Fruit fly (Drosophila melanogaster) whole organism, embryonic: ENCODE data around the gene SMC1.

Experiments used
- Ada2b ChIP-seq: fragments of 200-800 bp; sonication (Bioruptor generic); IDR thresholded peaks from 2 replicates; pipeline ENCODE4 v1.3.6; 2022; ENCODE audit warnings: missing biosample characterization, missing genetic modification characterization
- Adf1 ChIP-seq: fragments of 200-800 bp; sonication (Bioruptor generic); IDR thresholded peaks from 2 replicates; pipeline ENCODE4 v1.3.6; 2022; ENCODE audit warnings: missing biosample characterization, missing genetic modification characterization
- Aef1 ChIP-seq: fragments of 200-800 bp; sonication (Bioruptor generic); IDR thresholded peaks from 3 replicates; pipeline ENCODE4 v1.3.6; 2022; ENCODE audit warnings: missing biosample characterization, missing genetic modification characterization
- Atf6 ChIP-seq: fragments of 200-800 bp; sonication (Bioruptor generic); IDR thresholded peaks from 2 replicates; pipeline ENCODE4 v1.3.6; 2022; ENCODE audit warnings: missing biosample characterization, missing genetic modification characterization
- Awh ChIP-seq: fragments of 200-800 bp; sonication (Bioruptor generic); IDR thresholded peaks from 2 replicates; pipeline ENCODE4, ENCODE4 v1.3.6; 2022; ENCODE audit warnings: missing biosample characterization, missing genetic modification characterization
- BtbVII ChIP-seq: fragments of 200-800 bp; sonication (Bioruptor generic); optimal IDR thresholded peaks from 3 replicates; lab custom pipeline; 2017; ENCODE audit warnings: missing biosample characterization, mild to moderate bottlenecking, missing genetic modification characterization
- CG12071 ChIP-seq: fragments of 200-800 bp; sonication (Bioruptor generic); optimal IDR thresholded peaks from 3 replicates; lab custom pipeline; 2018; ENCODE audit warnings: missing biosample characterization, mild to moderate bottlenecking, missing genetic modification characterization
- CG12769 ChIP-seq: fragments of 200-800 bp; sonication (Bioruptor generic); optimal IDR thresholded peaks from 2 replicates; lab custom pipeline; 2019; ENCODE audit warnings: missing biosample characterization, mild to moderate bottlenecking, missing genetic modification characterization, moderate library complexity
- CG13424 ChIP-seq: fragments of 200-800 bp; sonication (Bioruptor generic); optimal IDR thresholded peaks from 2 replicates; lab custom pipeline; 2019; ENCODE audit warnings: missing biosample characterization, mild to moderate bottlenecking, missing genetic modification characterization, moderate library complexity
- CG14014 ChIP-seq: fragments of 200-800 bp; sonication (Bioruptor generic); IDR thresholded peaks from 2 replicates; pipeline ENCODE4 v1.3.6; 2022; ENCODE audit warnings: missing biosample characterization, missing genetic modification characterization
- CG14441 ChIP-seq: fragments of 200-800 bp; sonication (Bioruptor generic); IDR thresholded peaks from 2 replicates; pipeline ENCODE4 v1.3.6; 2022; ENCODE audit warnings: missing biosample characterization, missing genetic modification characterization
- CG15073 ChIP-seq: fragments of 200-800 bp; sonication (Bioruptor generic); optimal IDR thresholded peaks from 2 replicates; lab custom pipeline; 2016; ENCODE audit warnings: missing biosample characterization, missing genetic modification characterization
- CG15479 ChIP-seq: fragments of 200-800 bp; sonication (Bioruptor generic); optimal IDR thresholded peaks from 3 replicates; lab custom pipeline; 2019; ENCODE audit warnings: missing biosample characterization, mild to moderate bottlenecking, missing genetic modification characterization, moderate library complexity
- CG16779 ChIP-seq: fragments of 200-800 bp; sonication (Bioruptor generic); IDR thresholded peaks from 2 replicates; pipeline ENCODE4 v1.3.6; 2022; ENCODE audit warnings: missing biosample characterization, missing genetic modification characterization
- CG1832 ChIP-seq: fragments of 200-800 bp; sonication (Bioruptor generic); optimal IDR thresholded peaks from 2 replicates; lab custom pipeline; 2017; ENCODE audit warnings: missing biosample characterization, mild to moderate bottlenecking, missing genetic modification characterization, inconsistent platforms
- CG32532 ChIP-seq: fragments of 200-800 bp; sonication (Bioruptor generic); IDR thresholded peaks from 2 replicates; pipeline ENCODE4 v1.3.6; 2022; ENCODE audit warnings: missing biosample characterization, missing genetic modification characterization
- CG32767 ChIP-seq: fragments of 200-800 bp; sonication (Bioruptor generic); IDR thresholded peaks from 2 replicates; pipeline ENCODE4 v1.3.6; 2022; ENCODE audit warnings: missing biosample characterization, missing genetic modification characterization
- CG4360 ChIP-seq: fragments of 200-800 bp; sonication (Bioruptor generic); IDR thresholded peaks from 2 replicates; pipeline ENCODE4 v1.3.6; 2022; ENCODE audit warnings: missing biosample characterization, missing genetic modification characterization
- CG6813 ChIP-seq: fragments of 200-800 bp; sonication (Bioruptor generic); optimal IDR thresholded peaks from 2 replicates; lab custom pipeline; 2017; ENCODE audit warnings: missing biosample characterization, missing genetic modification characterization, mild to moderate bottlenecking, moderate library complexity, missing genetic modification reagents
- CG7372 ChIP-seq: fragments of 200-800 bp; sonication (Bioruptor generic); IDR thresholded peaks from 2 replicates; pipeline ENCODE4 v1.3.6; 2022; ENCODE audit warnings: missing biosample characterization, missing genetic modification characterization
- CG8290 ChIP-seq, 3 experiments: fragments of 200-800 bp; sonication (Bioruptor generic); optimal IDR thresholded peaks; 2 replicates each; lab custom pipeline; 2016 to 2019; ENCODE audit warnings: missing biosample characterization in 3 of 3, missing genetic modification characterization in 3 of 3, mild to moderate bottlenecking in 2 of 3, moderate library complexity in 1 of 3
- D ChIP-seq, 2 experiments: fragments of 200-800 bp in 1 of 2; fragments of >200 bp in 1 of 2; sonication (Bioruptor generic) in 1 of 2; optimal IDR thresholded peaks; 2 replicates in 1 of 2; 3 replicates in 1 of 2; lab custom pipeline; 2017; ENCODE audit warnings: mild to moderate bottlenecking in 1 of 2, missing biosample characterization in 1 of 2, missing genetic modification characterization in 1 of 2, missing genetic modification reagents in 1 of 2
- Deaf1 ChIP-seq: fragments of 200-800 bp; optimal IDR thresholded peaks from 3 replicates; lab custom pipeline; 2019; ENCODE audit warnings: missing biosample characterization, mild to moderate bottlenecking, missing genetic modification characterization, moderate library complexity
- Dll ChIP-seq: fragments of 200-800 bp; sonication (Bioruptor generic); IDR thresholded peaks from 4 replicates; pipeline ENCODE4 v1.3.6; 2022; ENCODE audit warnings: missing biosample characterization, missing genetic modification characterization; ENCODE audit not compliant: partially characterized antibody
- Drgx ChIP-seq: fragments of 200-800 bp; sonication (Bioruptor generic); IDR thresholded peaks from 2 replicates; pipeline ENCODE4 v1.3.6; 2022; ENCODE audit warnings: missing biosample characterization, missing genetic modification characterization
- Ets97D ChIP-seq: fragments of 200-800 bp; sonication (Bioruptor generic); optimal IDR thresholded peaks from 3 replicates; lab custom pipeline; 2016; ENCODE audit warnings: missing biosample characterization, missing genetic modification characterization
- Fer2 ChIP-seq: fragments of 200-800 bp; sonication (Bioruptor generic); optimal IDR thresholded peaks from 2 replicates; lab custom pipeline; 2018; ENCODE audit warnings: missing biosample characterization, mild to moderate bottlenecking, missing genetic modification characterization, moderate library complexity
- H15 ChIP-seq: fragments of 200-800 bp; sonication (Bioruptor generic); IDR thresholded peaks from 3 replicates; pipeline ENCODE4 v1.3.6; 2022; ENCODE audit warnings: missing biosample characterization, missing genetic modification characterization
- Jarid2 ChIP-seq: fragments of 200-800 bp; sonication (Bioruptor generic); optimal IDR thresholded peaks from 3 replicates; lab custom pipeline; 2017; ENCODE audit warnings: mild to moderate bottlenecking, missing biosample characterization, missing genetic modification reagents, missing genetic modification characterization
- Med ChIP-seq: fragments of 200-800 bp; sonication (Bioruptor generic); peaks from one replicate; lab custom pipeline; 2016; ENCODE audit warnings: missing biosample characterization, missing genetic modification characterization, mild to moderate bottlenecking, inconsistent platforms, moderate library complexity
- Ptx1 ChIP-seq: fragments of 200-800 bp; sonication (Bioruptor generic); IDR thresholded peaks from 2 replicates; pipeline ENCODE4 v1.3.6; 2022; ENCODE audit warnings: missing biosample characterization, missing genetic modification characterization
- Six4 ChIP-seq: fragments of 200-800 bp; sonication (Bioruptor generic); optimal IDR thresholded peaks from 2 replicates; lab custom pipeline; 2016; ENCODE audit warnings: missing biosample characterization, missing genetic modification characterization
- Spps ChIP-seq: fragments of 200-800 bp; sonication (Bioruptor generic); optimal IDR thresholded peaks from 2 replicates; lab custom pipeline; 2018; ENCODE audit warnings: missing biosample characterization, mild to moderate bottlenecking, missing genetic modification characterization
- Ssrp ChIP-seq: fragments of 200-800 bp; sonication (Bioruptor generic); optimal IDR thresholded peaks from 2 replicates; lab custom pipeline; 2018; ENCODE audit warnings: missing biosample characterization, mild to moderate bottlenecking, missing genetic modification characterization, moderate library complexity
- ab ChIP-seq: fragments of 200-800 bp; sonication (Bioruptor generic); optimal IDR thresholded peaks from 2 replicates; lab custom pipeline; 2016; ENCODE audit warnings: missing biosample characterization, missing genetic modification characterization
- amos ChIP-seq: fragments of 200-800 bp; sonication (Bioruptor generic); IDR thresholded peaks from 2 replicates; pipeline ENCODE4 v1.3.6; 2022; ENCODE audit warnings: missing biosample characterization, missing genetic modification characterization; ENCODE audit not compliant: partially characterized antibody
- ato ChIP-seq: fragments of 200-800 bp; sonication (Bioruptor generic); IDR thresholded peaks from 2 replicates; pipeline ENCODE4 v1.3.6; 2022; ENCODE audit warnings: missing biosample characterization, missing genetic modification characterization; ENCODE audit not compliant: partially characterized antibody
- cas ChIP-seq: fragments of 200-800 bp; sonication (Bioruptor generic); IDR thresholded peaks from 2 replicates; pipeline ENCODE4 v1.3.6; 2022; ENCODE audit warnings: missing biosample characterization, missing genetic modification characterization
- cg ChIP-seq: fragments of 200-800 bp; sonication (Bioruptor generic); optimal IDR thresholded peaks from 3 replicates; lab custom pipeline; 2019; ENCODE audit warnings: missing biosample characterization, mild to moderate bottlenecking, missing genetic modification characterization, moderate library complexity
- chn ChIP-seq: fragments of 200-800 bp; sonication (Bioruptor generic); optimal IDR thresholded peaks from 2 replicates; lab custom pipeline; 2016; ENCODE audit warnings: missing biosample characterization, missing genetic modification characterization
- dmrt99B ChIP-seq: fragments of 200-800 bp; sonication (Bioruptor generic); optimal IDR thresholded peaks from 2 replicates; lab custom pipeline; 2018; ENCODE audit warnings: missing biosample characterization, mild to moderate bottlenecking, missing genetic modification characterization, moderate library complexity
- jumu ChIP-seq: fragments of 200-800 bp; sonication (Bioruptor generic); optimal IDR thresholded peaks from 3 replicates; lab custom pipeline; 2016; ENCODE audit warnings: missing biosample characterization, missing genetic modification characterization
- kni ChIP-seq: fragments of 200-800 bp; sonication (Bioruptor generic); optimal IDR thresholded peaks from 3 replicates; lab custom pipeline; 2017; ENCODE audit warnings: mild to moderate bottlenecking, missing biosample characterization, missing genetic modification reagents, missing genetic modification characterization
- nom ChIP-seq: fragments of 200-800 bp; sonication (Bioruptor generic); optimal IDR thresholded peaks from 2 replicates; lab custom pipeline; 2017; ENCODE audit warnings: missing biosample characterization, missing genetic modification characterization, mild to moderate bottlenecking, moderate library complexity, missing genetic modification reagents
- peb ChIP-seq: fragments of 200-800 bp; sonication (Bioruptor generic); IDR thresholded peaks from 2 replicates; pipeline ENCODE4 v1.3.6; 2022; ENCODE audit warnings: missing biosample characterization, missing genetic modification characterization
- sens ChIP-seq: fragments of 200-800 bp; sonication (Bioruptor generic); peaks from one replicate; lab custom pipeline; 2016; ENCODE audit warnings: missing biosample characterization, missing genetic modification characterization
- zen2 ChIP-seq: fragments of 200-800 bp; sonication (Bioruptor generic); IDR thresholded peaks from 3 replicates; pipeline ENCODE4 v1.3.6; 2022; ENCODE audit warnings: missing biosample characterization, missing genetic modification characterization; ENCODE audit not compliant: partially characterized antibody

Gene SMC1

dm6 chr3R:24031019-24031824 lies 26.9 kb upstream of the SMC1 start (continued):
- TF ChIP-seq H15 (GFP tag; lab: Robert Waterston, UW) (0 out of 3 replicates have a peak, but pooled peaks have one; percentile 12), Deaf1 (tag; lab: Kevin White, UChicago) (peak; percentile 90), D (optimal IDR thresholded peaks at IDR 0.05; lab: Kevin White, UChicago) (peak; percentile 27), D (GFP tag; optimal IDR thresholded peaks at IDR 0.05; lab: Kevin White, UChicago) (no peak), Drgx (GFP tag; lab: Robert Waterston, UW) (peak; percentile 65), CG14441 (peak; percentile 40; the same call in 1 of the 2 replicates), peb (GFP tag; lab: Robert Waterston, UW) (no peak), CG8290 (GFP tag; optimal IDR thresholded peaks at IDR 0.05; lab: Kevin White, UChicago) (no peak), CG8290 (tag; optimal IDR thresholded peaks at IDR 0.05; lab: Kevin White, UChicago) (peak in 1 of 2 experiments; percentile 32), nom (GFP tag; lab: Kevin White, UChicago) (peak; percentile 36), CG15073 (no peak), amos (GFP tag; lab: Robert Waterston, UW) (peak; percentile 31; the same call in 1 of the 2 replicates), Med (GFP tag; lab: Kevin White, UChicago) (peak; percentile 49), BtbVII (GFP tag; lab: Kevin White, UChicago) (peak; percentile 2), Awh (GFP tag; lab: Robert Waterston, UW) (no peak), CG15479 (GFP tag; lab: Kevin White, UChicago) (peak; percentile 53), CG32767 (0 out of 2 replicates have a peak, but pooled peaks have one; percentile 32), cas (GFP tag; lab: Robert Waterston, UW) (0 out of 2 replicates have a peak, but pooled peaks have one; percentile 22), Ets97D (GFP tag; lab: Kevin White, UChicago) (no peak), Six4 (GFP tag; lab: Kevin White, UChicago) (no peak), sens (GFP tag; lab: Kevin White, UChicago) (peak; percentile 56), CG16779 (GFP tag; lab: Robert Waterston, UW) (peak; percentile 74), chn (GFP tag; lab: Kevin White, UChicago) (peak; percentile 2), jumu (GFP tag; lab: Kevin White, UChicago) (no peak), ab (no peak), CG32532 (GFP tag; lab: Robert Waterston, UW) (peak; percentile 52; the same call in 1 of the 2 replicates), dmrt99B (tag; lab: Kevin White, UChicago) (peak; percentile 21), zen2 (GFP tag; lab: Robert Waterston, UW) (0 out of 3 replicates have a peak, but pooled peaks have one; percentile 25), Spps (tag; lab: Kevin White, UChicago) (peak; percentile 3), CG1832 (GFP tag; lab: Kevin White, UChicago) (peak; percentile 51), CG7372 (GFP tag; lab: Robert Waterston, UW) (peak; percentile 25; the same call in 1 of the 2 replicates), CG12769 (no peak), cg (GFP tag; lab: Kevin White, UChicago) (peak; percentile 85), CG4360 (peak; percentile 67), Dll (GFP tag; lab: Robert Waterston, UW) (peak; percentile 37; the same call in 1 of the 4 replicates), Atf6 (GFP tag; lab: Robert Waterston, UW) (peak; percentile 47; the same call in 1 of the 2 replicates), CG12071 (GFP tag; lab: Kevin White, UChicago) (peak; percentile 8), CG14014 (GFP tag; lab: Robert Waterston, UW) (peak; percentile 26; the same call in 1 of the 2 replicates), CG6813 (GFP tag; lab: Kevin White, UChicago) (peak; percentile 50), CG13424 (tag; lab: Kevin White, UChicago) (peak; percentile 2), ato (GFP tag; lab: Robert Waterston, UW) (0 out of 2 replicates have a peak, but pooled peaks have one; percentile 22), Ssrp (tag; lab: Kevin White, UChicago) (no peak), Adf1 (GFP tag; lab: Robert Waterston, UW) (peak; percentile 17; the same call in 1 of the 2 replicates), Aef1 (GFP tag; lab: Robert Waterston, UW) (0 out of 3 replicates have a peak, but pooled peaks have one; percentile 21), kni (GFP tag; lab: Kevin White, UChicago) (peak; percentile 28), Jarid2 (GFP tag; lab: Kevin White, UChicago) (peak; percentile 86), Ada2b (GFP tag; lab: Robert Waterston, UW) (no peak), Fer2 (tag; lab: Kevin White, UChicago) (no peak), Ptx1 (no peak)
